Worm (Caenorhabditis elegans): ENCODE data around the gene T21H3.1.

- TF ChIP-seq sea-1 (GFP tag; conservative IDR thresholded peaks at IDR 0.05), result no peak
- no peak for TF ChIP-seq flt-1 (GFP tag; IDR thresholded peaks at IDR 0.05)
- no peak for TF ChIP-seq hnd-1 (tag; optimal IDR thresholded peaks at IDR 0.05)
- TF ChIP-seq tra-4 (tag; optimal IDR thresholded peaks at IDR 0.05), result no peak
- no peak for TF ChIP-seq hmg-4 (GFP tag; optimal IDR thresholded peaks at IDR 0.05)
- TF ChIP-seq ceh-36 (tag; optimal IDR thresholded peaks at IDR 0.05), result no peak
- no peak for TF ChIP-seq B0310.2 (tag; optimal IDR thresholded peaks at IDR 0.05)
- TF ChIP-seq tbx-11 (GFP tag; IDR thresholded peaks at IDR 0.05), result no peak
- no peak for TF ChIP-seq scrt-1 (GFP tag; IDR thresholded peaks at IDR 0.05)
- no peak for TF ChIP-seq ama-1 (optimal IDR thresholded peaks at IDR 0.05)
- no peak for TF ChIP-seq hmbx-1 (tag; optimal IDR thresholded peaks at IDR 0.05)
These were observed 47.0 kb downstream of the T21H3.1 start for ce11 chrV:1223559-1223958.
